Worm (Caenorhabditis elegans): Measurements from ENCODE around the gene srsx-39.
"Not testable (repeated sequence)": the region's sequence is repeated elsewhere in the genome, so short reads cannot be mapped to it uniquely, and the experiment has no call there.

DNA sequence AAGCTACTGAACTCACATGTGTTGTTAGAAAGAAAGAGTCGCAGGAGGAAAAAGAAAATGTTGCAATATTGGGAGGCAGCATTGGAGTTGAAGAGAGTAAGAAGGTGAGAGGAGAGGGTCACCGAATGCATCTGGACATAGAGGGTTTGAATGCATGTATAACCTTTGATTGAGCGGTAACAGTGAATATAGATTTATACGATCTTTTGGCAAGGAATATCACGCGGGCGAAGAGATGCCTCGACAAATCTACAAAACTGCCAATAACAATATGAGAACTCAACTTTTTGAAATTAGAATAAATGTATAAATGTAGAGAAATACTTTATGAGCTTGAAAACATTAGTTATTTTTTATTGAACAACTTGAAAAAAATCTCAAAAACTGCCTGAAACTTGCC, 5.8 kb upstream of the srsx-39 start, which contains the start of gene M01B2.10:
- not testable (repeated sequence) for TF ChIP-seq lsy-2 (tag; optimal IDR thresholded peaks at IDR 0.05); zip-11 (GFP tag; IDR thresholded peaks at IDR 0.05); dpl-1 (GFP tag; optimal IDR thresholded peaks at IDR 0.05); lin-39 (tag; optimal IDR thresholded peaks at IDR 0.05); ces-1 (GFP tag; optimal IDR thresholded peaks at IDR 0.05)

All from whole organism, L4 larva.